Worm (Caenorhabditis elegans) whole organism, L1 larva: ENCODE data around the gene F56B3.9.
A peak's percentile ranks its signal among the peaks of the same experiment; 100 is the strongest.

Source experiments
- C04F5.9 ChIP-seq: sonication (generic microtip); optimal IDR thresholded peaks from 2 replicates; lab custom pipeline; 2016; ENCODE audit warnings: missing genetic modification characterization, missing compliant biosample characterization
- aly-2 ChIP-seq: fragments of 150-350 bp; optimal IDR thresholded peaks from 2 replicates; lab custom pipeline; 2014; ENCODE audit warnings: missing biosample characterization, missing genetic modification characterization
- blmp-1 ChIP-seq: fragments of 150-350 bp; optimal IDR thresholded peaks from 2 replicates; lab custom pipeline; 2014; ENCODE audit warnings: missing biosample characterization, missing genetic modification characterization
- ceh-88 ChIP-seq: fragments of 200-800 bp; sonication (Bioruptor generic); IDR thresholded peaks from 2 replicates; pipeline ENCODE4 v1.3.6; 2022; ENCODE audit warnings: missing genetic modification characterization, missing compliant biosample characterization
- ceh-90 ChIP-seq: sonication (generic microtip); optimal IDR thresholded peaks from 2 replicates; lab custom pipeline; 2016; ENCODE audit warnings: missing genetic modification characterization, missing compliant biosample characterization
- dpl-1 ChIP-seq, 3 experiments: fragments of 150-350 bp in 2 of 3; sonication (generic microtip) in 1 of 3; optimal IDR thresholded peaks; 2 replicates each; lab custom pipeline; 2014 to 2017; ENCODE audit warnings: missing biosample characterization in 3 of 3, missing genetic modification characterization in 3 of 3, missing genetic modification reagents in 3 of 3
- efl-1 ChIP-seq, 4 experiments: fragments of 150-350 bp; optimal IDR thresholded peaks in 3 of 4; peaks in 1 of 4; 1 replicate in 1 of 4; 2 replicates in 3 of 4; lab custom pipeline; 2014; ENCODE audit warnings: missing biosample characterization in 2 of 4, missing genetic modification characterization in 2 of 4, missing genetic modification reagents in 2 of 4
- egl-13 ChIP-seq: sonication (generic microtip); optimal IDR thresholded peaks from 2 replicates; lab custom pipeline; 2016; ENCODE audit warnings: missing genotype, missing genetic modification reagents, missing genetic modification characterization, missing compliant biosample characterization
- egl-27 ChIP-seq, 2 experiments: fragments of 150-350 bp in 1 of 2; sonication (generic microtip); optimal IDR thresholded peaks; 3 replicates each; lab custom pipeline; 2017 to 2018; ENCODE audit warnings: missing biosample characterization in 2 of 2, missing genetic modification characterization in 2 of 2, missing genetic modification reagents in 2 of 2
- elt-3 ChIP-seq, 6 experiments: fragments of 150-350 bp in 1 of 6; sonication (generic microtip); optimal IDR thresholded peaks; 2 replicates each; lab custom pipeline; 2017 to 2018; ENCODE audit warnings: missing biosample characterization in 6 of 6, missing genetic modification characterization in 6 of 6, inconsistent platforms in 1 of 6
- fkh-10 ChIP-seq: sonication (generic microtip); optimal IDR thresholded peaks from 2 replicates; lab custom pipeline; 2017; ENCODE audit warnings: missing biosample characterization, missing genetic modification reagents, missing genetic modification characterization
- fkh-8 ChIP-seq: sonication (generic microtip); optimal IDR thresholded peaks from 2 replicates; lab custom pipeline; 2016; ENCODE audit warnings: mild to moderate bottlenecking, missing genetic modification characterization, missing compliant biosample characterization
- hlh-17 ChIP-seq: fragments of 200-800 bp; sonication (Bioruptor generic); optimal IDR thresholded peaks from 2 replicates; lab custom pipeline; 2018; ENCODE audit warnings: missing genetic modification characterization, mild to moderate bottlenecking, missing compliant biosample characterization, moderate library complexity, borderline replicate concordance
- hpl-2 ChIP-seq: fragments of 150-350 bp; optimal IDR thresholded peaks from 2 replicates; lab custom pipeline; 2014; ENCODE audit warnings: missing biosample characterization, missing genetic modification reagents, missing genetic modification characterization
- isw-1 ChIP-seq: fragments of 200-800 bp; sonication (Bioruptor generic); IDR thresholded peaks from 2 replicates; pipeline ENCODE4 v1.3.6; 2022; ENCODE audit warnings: missing genetic modification characterization, missing compliant biosample characterization
- lin-15B ChIP-seq: fragments of 150-350 bp; sonication (generic microtip); optimal IDR thresholded peaks from 3 replicates; lab custom pipeline; 2014; ENCODE audit warnings: missing biosample characterization, missing genetic modification characterization
- lin-35 ChIP-seq, 2 experiments: fragments of 150-350 bp; optimal IDR thresholded peaks; 2 replicates each; lab custom pipeline; 2014; ENCODE audit warnings: missing biosample characterization in 2 of 2, missing genetic modification characterization in 2 of 2, missing genetic modification reagents in 2 of 2
- lin-39 ChIP-seq: fragments of 150-350 bp; optimal IDR thresholded peaks from 2 replicates; lab custom pipeline; 2014; ENCODE audit warnings: missing biosample characterization, missing genetic modification reagents, missing genetic modification characterization
- lsy-2 ChIP-seq, 2 experiments: fragments of 150-350 bp; optimal IDR thresholded peaks; 2 replicates each; lab custom pipeline; 2014; ENCODE audit warnings: missing biosample characterization in 2 of 2, missing genetic modification characterization in 2 of 2
- nhr-19 ChIP-seq: fragments of 200-800 bp; sonication (Bioruptor generic); conservative IDR thresholded peaks from 2 replicates; pipeline ENCODE4 v1.3.6; 2022; ENCODE audit warnings: missing genetic modification characterization, missing compliant biosample characterization
- nhr-20 ChIP-seq: sonication (generic microtip); optimal IDR thresholded peaks from 2 replicates; lab custom pipeline; 2016; ENCODE audit warnings: mild to moderate bottlenecking, missing genetic modification characterization, missing compliant biosample characterization
- nhr-237 ChIP-seq: fragments of 150-350 bp; optimal IDR thresholded peaks from 2 replicates; lab custom pipeline; 2014; ENCODE audit warnings: missing biosample characterization, missing genetic modification characterization
- nhr-47 ChIP-seq: sonication (generic microtip); optimal IDR thresholded peaks from 2 replicates; lab custom pipeline; 2016; ENCODE audit warnings: mild to moderate bottlenecking, missing genetic modification characterization, moderate library complexity, missing compliant biosample characterization
- nhr-76 ChIP-seq: sonication (generic microtip); optimal IDR thresholded peaks from 2 replicates; lab custom pipeline; 2017; ENCODE audit warnings: missing biosample characterization, missing genetic modification characterization
- nhr-85 ChIP-seq: sonication (generic microtip); peaks from one replicate; lab custom pipeline; 2016; ENCODE audit warnings: missing genetic modification characterization, inconsistent platforms, missing compliant biosample characterization
- nhr-90 ChIP-seq: sonication (generic microtip); optimal IDR thresholded peaks from 2 replicates; lab custom pipeline; 2016; ENCODE audit warnings: mild to moderate bottlenecking, missing genetic modification characterization, missing compliant biosample characterization; ENCODE audit not compliant: poor library complexity
- pag-3 ChIP-seq: sonication (generic microtip); optimal IDR thresholded peaks from 2 replicates; lab custom pipeline; 2017; ENCODE audit warnings: missing genetic modification characterization, mild to moderate bottlenecking, missing compliant biosample characterization, antibody characterized with exemption, borderline replicate concordance; ENCODE audit not compliant: insufficient read depth
- pqm-1 ChIP-seq: sonication (generic microtip); optimal IDR thresholded peaks from 3 replicates; lab custom pipeline; 2017; ENCODE audit warnings: missing biosample characterization, missing genetic modification characterization
- snu-23 ChIP-seq: sonication (generic microtip); optimal IDR thresholded peaks from 2 replicates; lab custom pipeline; 2016; ENCODE audit warnings: missing genetic modification characterization, missing compliant biosample characterization
- tlp-1 ChIP-seq: fragments of 150-350 bp; optimal IDR thresholded peaks from 2 replicates; lab custom pipeline; 2014; ENCODE audit warnings: missing biosample characterization, missing genetic modification characterization
- unc-130 ChIP-seq: fragments of 150-350 bp; optimal IDR thresholded peaks from 2 replicates; lab custom pipeline; 2017; ENCODE audit warnings: missing biosample characterization, missing genetic modification characterization, inconsistent platforms
- unc-98 ChIP-seq: fragments of 200-800 bp; sonication (Bioruptor generic); IDR thresholded peaks from 2 replicates; pipeline ENCODE4 v1.3.6; 2022; ENCODE audit warnings: missing genetic modification characterization, missing compliant biosample characterization
- xbp-1 ChIP-seq: sonication (generic microtip); optimal IDR thresholded peaks from 2 replicates; lab custom pipeline; 2016; ENCODE audit warnings: missing genetic modification characterization, missing compliant biosample characterization
- zip-4 ChIP-seq: fragments of 200-800 bp; sonication (Bioruptor generic); optimal IDR thresholded peaks from 2 replicates; lab custom pipeline; 2018; ENCODE audit warnings: mild to moderate bottlenecking, missing genetic modification characterization, moderate library complexity, missing compliant biosample characterization
- ztf-11 ChIP-seq, 2 experiments: sonication (generic microtip); optimal IDR thresholded peaks; 2 replicates each; lab custom pipeline; 2016 to 2017; ENCODE audit warnings: missing genetic modification characterization in 2 of 2, missing biosample characterization in 1 of 2, missing compliant biosample characterization in 1 of 2

Gene F56B3.9

DNA sequence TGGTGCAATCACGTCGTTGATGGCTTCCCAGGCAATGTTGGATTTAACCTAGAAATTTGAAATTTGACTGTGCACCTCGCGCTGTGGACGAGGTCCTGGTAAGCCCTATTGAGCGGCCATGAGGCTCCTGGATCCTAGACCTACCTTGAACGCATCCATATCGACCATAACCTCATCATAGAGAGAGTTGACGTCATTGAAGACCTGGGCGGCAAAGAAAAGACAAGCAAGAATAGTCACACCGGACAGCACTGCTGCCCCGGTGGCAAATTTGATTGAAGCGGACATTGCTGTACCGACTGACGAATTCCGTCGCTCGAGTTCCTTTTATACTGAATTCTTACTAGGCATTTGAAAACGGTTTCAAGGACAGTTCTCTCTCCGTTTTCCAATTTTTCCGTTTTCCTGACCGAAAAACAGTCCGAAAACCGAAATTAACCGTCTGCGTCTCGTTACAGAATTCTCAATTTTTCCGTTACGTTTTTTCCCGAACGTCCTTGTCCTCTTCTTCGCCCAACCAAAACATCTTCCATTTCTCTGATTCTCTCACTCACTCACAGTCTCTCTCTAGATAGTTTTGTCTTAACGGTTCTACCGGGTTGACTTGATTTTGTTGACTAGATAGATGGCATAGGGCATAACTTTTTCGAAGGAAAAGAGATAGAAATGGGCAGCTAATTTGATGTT is 7.6 kb upstream of the F56B3.9 start, which contains the start of gene col-103 (continued):
- TF ChIP-seq ceh-88 (GFP tag; lab: Robert Waterston, UW) (no peak), egl-13 (tag; lab: Kevin White, UChicago) (no peak), nhr-47 (tag; lab: Kevin White, UChicago) (no peak), pqm-1 (tag; lab: Kevin White, UChicago) (no peak), lsy-2 (tag; optimal IDR thresholded peaks at IDR 0.05; lab: Kevin White, UChicago) (peak in 1 of 2 experiments; percentile 71), hlh-17 (GFP tag; lab: Kevin White, UChicago) (no peak), zip-4 (GFP tag; lab: Kevin White, UChicago) (no peak), C04F5.9 (tag; lab: Kevin White, UChicago) (no peak), fkh-10 (GFP tag; lab: Kevin White, UChicago) (no peak), lin-35 (GFP tag; optimal IDR thresholded peaks at IDR 0.05; lab: Kevin White, UChicago) (peak; percentile 18 to 61), nhr-76 (tag; lab: Kevin White, UChicago) (no peak), nhr-90 (tag; lab: Kevin White, UChicago) (peak; percentile 32), fkh-8 (tag; lab: Kevin White, UChicago) (no peak), pag-3 (tag; lab: Kevin White, UChicago) (peak; percentile 67), snu-23 (peak; percentile 77), ztf-11 (tag; optimal IDR thresholded peaks at IDR 0.05; lab: Kevin White, UChicago) (no peak), aly-2 (tag; lab: Kevin White, UChicago) (no peak), lin-39 (no peak), xbp-1 (tag; lab: Kevin White, UChicago) (no peak), nhr-237 (tag; lab: Kevin White, UChicago) (no peak), lin-15B (tag; lab: Kevin White, UChicago) (no peak), unc-98 (GFP tag; lab: Robert Waterston, UW) (no peak), egl-27 (tag; optimal IDR thresholded peaks at IDR 0.05; lab: Kevin White, UChicago) (no peak), unc-130 (tag; lab: Kevin White, UChicago) (no peak), isw-1 (no peak), ceh-90 (tag; lab: Kevin White, UChicago) (no peak)
- TF ChIP-seq, all 84 proteins: peak for 19

DNA sequence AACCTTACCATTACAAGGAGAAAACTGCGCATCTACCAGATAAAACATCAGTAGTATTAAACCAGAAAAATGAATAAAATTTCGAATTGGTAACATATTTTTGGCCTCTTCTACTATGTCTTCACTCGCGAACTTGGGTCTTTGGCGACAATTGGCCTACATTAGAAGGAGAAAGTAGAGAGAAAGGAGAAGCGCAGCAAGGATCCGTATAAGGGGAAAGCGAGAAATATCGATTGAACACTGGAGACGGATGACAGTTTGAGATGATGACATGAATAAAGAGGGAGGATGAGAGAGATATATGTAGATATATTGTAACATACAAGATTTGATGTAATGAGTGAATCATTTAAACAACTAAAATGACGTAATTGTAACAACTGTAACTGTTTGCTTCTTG is 2.8 kb upstream of the F56B3.9 start, which contains the start of gene F56B3.2:
F56B3.2 (minus strand) TSS at position 273 of the 400 bp plus-strand sequence.
- TF ChIP-seq blmp-1 (peak; percentile 100), elt-3 (tag; optimal IDR thresholded peaks at IDR 0.05; lab: Kevin White, UChicago) (no peak), nhr-19 (GFP tag; lab: Robert Waterston, UW) (no peak), hpl-2 (no peak), nhr-20 (tag; lab: Kevin White, UChicago) (no peak), tlp-1 (tag; lab: Kevin White, UChicago) (no peak)

ce11 chrIV:769931-770544 is 1.1 kb upstream of the F56B3.9 start:
- peak; percentile 27 to 59 (median 54) for TF ChIP-seq dpl-1 (GFP tag; optimal IDR thresholded peaks at IDR 0.05; lab: Kevin White, UChicago)
- TF ChIP-seq isw-1: peak; percentile 15; the same call in 1 of the 2 replicates
- peak; percentile 17 for TF ChIP-seq nhr-85
- peak; percentile 32 to 44 for TF ChIP-seq lin-35 (GFP tag; optimal IDR thresholded peaks at IDR 0.05; lab: Kevin White, UChicago)
- TF ChIP-seq efl-1 (optimal IDR thresholded peaks at IDR 0.05; lab: Kevin White, UChicago): peak in 1 of 2 experiments; percentile 57
- TF ChIP-seq efl-1 (GFP tag; optimal IDR thresholded peaks at IDR 0.05 in 1 of 2; lab: Kevin White, UChicago): peak; percentile 67 to 95
